Fruit fly (Drosophila melanogaster): Measurements from ENCODE around the gene gnu.

Gene gnu

DNA sequence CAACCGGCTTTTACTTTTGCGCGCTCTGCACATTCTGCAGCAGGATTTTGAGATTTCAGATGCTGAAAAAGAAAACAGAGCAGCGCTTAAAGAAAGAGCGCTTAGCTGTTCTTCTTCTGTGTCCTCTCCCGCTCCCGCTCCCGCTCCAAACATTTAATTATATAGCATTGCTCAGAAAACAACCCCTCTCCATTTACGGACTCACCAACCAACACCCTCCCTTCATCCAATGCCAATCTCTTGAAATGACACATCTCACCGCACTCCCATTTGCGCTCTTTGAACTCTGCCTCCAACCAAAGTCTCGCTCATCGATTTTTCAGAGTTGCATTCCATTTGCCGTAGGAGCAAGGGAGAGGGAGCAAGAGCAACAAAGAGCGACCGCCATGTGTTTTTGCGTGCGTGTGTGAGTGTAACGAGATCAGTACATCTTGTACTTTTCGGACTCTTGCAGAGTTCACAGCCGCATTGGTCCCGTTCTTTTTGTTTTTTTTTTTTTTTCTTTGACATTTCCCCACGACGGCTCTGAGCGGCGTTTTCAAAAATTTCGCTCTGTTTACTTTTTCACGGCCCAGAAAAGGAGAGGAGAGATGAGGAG lies 48.0 kb downstream of the gnu start (continued):
- TF ChIP-seq CG12744 (GFP tag; optimal IDR thresholded peaks at IDR 0.05) (no peak), unc-4 (GFP tag; IDR thresholded peaks at IDR 0.05; ENCODE audit: partially characterized antibody) (0 out of 2 replicates have a peak, but pooled peaks have one; percentile 49), Camta (GFP tag; optimal IDR thresholded peaks at IDR 0.05) (no peak), CG3065 (GFP tag; optimal IDR thresholded peaks at IDR 0.05) (no peak), onecut (GFP tag; IDR thresholded peaks at IDR 0.05) (peak; percentile 99), CG10209 (GFP tag; optimal IDR thresholded peaks at IDR 0.05) (no peak), gcm (GFP tag; optimal IDR thresholded peaks at IDR 0.05) (no peak), dmrt11E (tag; optimal IDR thresholded peaks at IDR 0.05) (no peak), mld (GFP tag; IDR thresholded peaks at IDR 0.05; ENCODE audit: partially characterized antibody) (no peak), CG17186 (GFP tag; optimal IDR thresholded peaks at IDR 0.05) (no peak), CG9609 (GFP tag; optimal IDR thresholded peaks at IDR 0.05) (no peak), BtbVII (GFP tag; optimal IDR thresholded peaks at IDR 0.05) (no peak), E2f1 (GFP tag; IDR thresholded peaks at IDR 0.05) (peak; percentile 35; the same call in 1 of the 2 replicates), CG16815 (GFP tag; optimal IDR thresholded peaks at IDR 0.05) (no peak), CG7928 (GFP tag; optimal IDR thresholded peaks at IDR 0.05) (no peak), CG10274 (GFP tag; optimal IDR thresholded peaks at IDR 0.05) (no peak), CG3838 (GFP tag; optimal IDR thresholded peaks at IDR 0.05) (no peak), chinmo (GFP tag; IDR thresholded peaks at IDR 0.05; ENCODE audit: partially characterized antibody) (peak; percentile 75; the same call in 1 of the 4 replicates), B-H2 (GFP tag; optimal IDR thresholded peaks at IDR 0.05) (no peak), dati (GFP tag; IDR thresholded peaks at IDR 0.05) (no peak), vvl (GFP tag; IDR thresholded peaks at IDR 0.05) (peak; percentile 39; the same call in 1 of the 2 replicates), sisA (GFP tag; IDR thresholded peaks at IDR 0.05) (no peak), CG42726 (GFP tag; IDR thresholded peaks at IDR 0.05; ENCODE audit: partially characterized antibody) (no peak; the same call in 1 of the 2 replicates), CrebB (tag; optimal IDR thresholded peaks at IDR 0.05) (no peak), pfk (GFP tag; optimal IDR thresholded peaks at IDR 0.05) (no peak), dm (GFP tag; optimal IDR thresholded peaks at IDR 0.05) (peak; percentile 58), CG3163 (GFP tag; optimal IDR thresholded peaks at IDR 0.05) (peak; percentile 97), CG6683 (GFP tag; optimal IDR thresholded peaks at IDR 0.05) (no peak), HLH3B (GFP tag; IDR thresholded peaks at IDR 0.05) (no peak), Dref (GFP tag; IDR thresholded peaks at IDR 0.05) (no peak), row (GFP tag; IDR thresholded peaks at IDR 0.05) (no peak), zen2 (GFP tag; IDR thresholded peaks at IDR 0.05; ENCODE audit: partially characterized antibody) (no peak; the same call in 2 of the 3 replicates), CG9876 (GFP tag; optimal IDR thresholded peaks at IDR 0.05) (no peak), ewg (GFP tag; optimal IDR thresholded peaks at IDR 0.05) (no peak), CG12299 (tag; optimal IDR thresholded peaks at IDR 0.05) (no peak), Awh (GFP tag; IDR thresholded peaks at IDR 0.05) (no peak), CG11085 (GFP tag; IDR thresholded peaks at IDR 0.05) (no peak), Kr (GFP tag; optimal IDR thresholded peaks at IDR 0.05) (peak; percentile 17), crol (GFP tag; IDR thresholded peaks at IDR 0.05) (peak; percentile 90), Rx (GFP tag; IDR thresholded peaks at IDR 0.05) (no peak), BEAF-32 (GFP tag; optimal IDR thresholded peaks at IDR 0.05) (no peak), ems (GFP tag; optimal IDR thresholded peaks at IDR 0.05) (no peak), trh (GFP tag; optimal IDR thresholded peaks at IDR 0.05) (no peak), Poxn (GFP tag; IDR thresholded peaks at IDR 0.05) (no peak), Dll (GFP tag; IDR thresholded peaks at IDR 0.05; ENCODE audit: partially characterized antibody) (peak; percentile 61), sens (GFP tag) (peak; percentile 85), bab2 (GFP tag; optimal IDR thresholded peaks at IDR 0.05) (no peak), kni (GFP tag; optimal IDR thresholded peaks at IDR 0.05) (peak; percentile 99), sens-2 (GFP tag; IDR thresholded peaks at IDR 0.05) (no peak), CG6765 (GFP tag; optimal IDR thresholded peaks at IDR 0.05) (no peak), klu (GFP tag; IDR thresholded peaks at IDR 0.05) (no peak)

Data from whole organism, embryonic.